Fruit fly (Drosophila melanogaster): ENCODE data around the gene CG17129.
A peak's percentile ranks its signal among the peaks of the same experiment; 100 is the strongest.

CG17129 gene

dm6 chr3L:660314-661075 is 19.6 kb downstream of the CG17129 start:
- TF ChIP-seq CG13204 (GFP tag; optimal IDR thresholded peaks at IDR 0.05) (peak; percentile 73), Ets98B (GFP tag; IDR thresholded peaks at IDR 0.05) (no peak), CG12605 (GFP tag; IDR thresholded peaks at IDR 0.05) (no peak), CG34367 (tag; optimal IDR thresholded peaks at IDR 0.05) (peak; percentile 66), CG17806 (tag; optimal IDR thresholded peaks at IDR 0.05) (peak; percentile 74), CG9948 (tag; optimal IDR thresholded peaks at IDR 0.05) (peak; percentile 58), gl (tag; optimal IDR thresholded peaks at IDR 0.05) (peak; percentile 44), CG4496 (GFP tag; IDR thresholded peaks at IDR 0.05) (peak; percentile 53; the same call in 2 of the 3 replicates), CG10348 (GFP tag; IDR thresholded peaks at IDR 0.05) (no peak), Pif1B (GFP tag; optimal IDR thresholded peaks at IDR 0.05) (peak; percentile 62), Snoo (tag; optimal IDR thresholded peaks at IDR 0.05) (peak; percentile 15), CG15710 (tag; optimal IDR thresholded peaks at IDR 0.05) (peak; percentile 72), CG32121 (GFP tag; IDR thresholded peaks at IDR 0.05) (no peak), rn (GFP tag; IDR thresholded peaks at IDR 0.05) (0 out of 2 replicates have a peak, but pooled peaks have one; percentile 6), CG14655 (GFP tag; optimal IDR thresholded peaks at IDR 0.05) (peak; percentile 65), D1 (tag; optimal IDR thresholded peaks at IDR 0.05) (peak; percentile 4), EcR (GFP tag; optimal IDR thresholded peaks at IDR 0.05) (peak; percentile 44), CG8301 (tag; optimal IDR thresholded peaks at IDR 0.05) (peak; percentile 37), Pif1A (GFP tag; optimal IDR thresholded peaks at IDR 0.05) (peak; percentile 53), CG8159 (tag; optimal IDR thresholded peaks at IDR 0.05) (peak; percentile 70), fd96Ca (GFP tag; IDR thresholded peaks at IDR 0.05) (no peak)

dm6 chr3L:658279-658678 is 21.8 kb downstream of the CG17129 start:
- no peak for TF ChIP-seq CG10348 (GFP tag; IDR thresholded peaks at IDR 0.05)
- peak; percentile 68; the same call in 2 of the 3 replicates for TF ChIP-seq CG4496 (GFP tag; IDR thresholded peaks at IDR 0.05)
- 0 out of 3 replicates have a peak, but pooled peaks have one; percentile 32 for TF ChIP-seq fd96Ca (GFP tag; IDR thresholded peaks at IDR 0.05)
- peak; percentile 26; the same call in 1 of the 2 replicates for TF ChIP-seq Ets98B (GFP tag; IDR thresholded peaks at IDR 0.05)
- peak; percentile 20 for TF ChIP-seq Pif1B (GFP tag; optimal IDR thresholded peaks at IDR 0.05)
- peak; percentile 39 for TF ChIP-seq CG14655 (GFP tag; optimal IDR thresholded peaks at IDR 0.05)
- TF ChIP-seq CG32121 (GFP tag; IDR thresholded peaks at IDR 0.05), result peak; percentile 39; the same call in 1 of the 2 replicates
- peak; percentile 18 for TF ChIP-seq CG17806 (tag; optimal IDR thresholded peaks at IDR 0.05)
- no peak for TF ChIP-seq CG8159 (tag; optimal IDR thresholded peaks at IDR 0.05)
- peak; percentile 36; the same call in 1 of the 2 replicates for TF ChIP-seq CG12605 (GFP tag; IDR thresholded peaks at IDR 0.05)
- no peak for TF ChIP-seq EcR (GFP tag; optimal IDR thresholded peaks at IDR 0.05)
- TF ChIP-seq CG15710 (tag; optimal IDR thresholded peaks at IDR 0.05), result no peak
- no peak for TF ChIP-seq Pif1A (GFP tag; optimal IDR thresholded peaks at IDR 0.05)
- TF ChIP-seq CG9948 (tag; optimal IDR thresholded peaks at IDR 0.05), result peak; percentile 39
- TF ChIP-seq CG8301 (tag; optimal IDR thresholded peaks at IDR 0.05), result peak; percentile 54
- TF ChIP-seq CG13204 (GFP tag; optimal IDR thresholded peaks at IDR 0.05), result no peak

dm6 chr3L:654019-654418 is 26.1 kb downstream of the CG17129 start, which contains the start of the genes MED30 and Rev1:
Gene MED30 (minus strand): TSS chr3L:654089.
Gene Rev1 (plus strand): TSS chr3L:654363.
- TF ChIP-seq Snoo (tag; optimal IDR thresholded peaks at IDR 0.05) (peak; percentile 90), CG13204 (GFP tag; optimal IDR thresholded peaks at IDR 0.05) (no peak), EcR (GFP tag; optimal IDR thresholded peaks at IDR 0.05) (peak; percentile 18), Ets98B (GFP tag; IDR thresholded peaks at IDR 0.05) (peak; percentile 93), Pif1B (GFP tag; optimal IDR thresholded peaks at IDR 0.05) (peak; percentile 89), CG32121 (GFP tag; IDR thresholded peaks at IDR 0.05) (peak; percentile 89), rn (GFP tag; IDR thresholded peaks at IDR 0.05) (peak; percentile 87), CG17806 (tag; optimal IDR thresholded peaks at IDR 0.05) (peak; percentile 86), CG14655 (GFP tag; optimal IDR thresholded peaks at IDR 0.05) (no peak), CG10348 (GFP tag; IDR thresholded peaks at IDR 0.05) (peak; percentile 30; the same call in 1 of the 2 replicates), CG8159 (tag; optimal IDR thresholded peaks at IDR 0.05) (peak; percentile 88), CG12605 (GFP tag; IDR thresholded peaks at IDR 0.05) (peak; percentile 32; the same call in 1 of the 2 replicates), gl (tag; optimal IDR thresholded peaks at IDR 0.05) (peak; percentile 56), fd96Ca (GFP tag; IDR thresholded peaks at IDR 0.05) (peak; percentile 89), CG9948 (tag; optimal IDR thresholded peaks at IDR 0.05) (peak; percentile 82), CG8301 (tag; optimal IDR thresholded peaks at IDR 0.05) (peak; percentile 86), Pif1A (GFP tag; optimal IDR thresholded peaks at IDR 0.05) (peak; percentile 92), CG4496 (GFP tag; IDR thresholded peaks at IDR 0.05) (peak; percentile 95), CG15710 (tag; optimal IDR thresholded peaks at IDR 0.05) (peak; percentile 85), D1 (tag; optimal IDR thresholded peaks at IDR 0.05) (no peak), CG34367 (tag; optimal IDR thresholded peaks at IDR 0.05) (peak; percentile 82)

- TF ChIP-seq EcR (GFP tag; optimal IDR thresholded peaks at IDR 0.05) (peak; percentile 19), Pif1B (GFP tag; optimal IDR thresholded peaks at IDR 0.05) (no peak)
Measured at dm6 chr3L:652637-653036, 27.5 kb downstream of the CG17129 start, which contains the start of gene CG3402. Gene CG3402 (minus strand): TSS chr3L:652881.

- TF ChIP-seq Pif1A (GFP tag; optimal IDR thresholded peaks at IDR 0.05), result no peak
- TF ChIP-seq CG32121 (GFP tag; IDR thresholded peaks at IDR 0.05), result no peak
- TF ChIP-seq CG10348 (GFP tag; IDR thresholded peaks at IDR 0.05), result no peak
- no peak for TF ChIP-seq CG4496 (GFP tag; IDR thresholded peaks at IDR 0.05)
- no peak for TF ChIP-seq CG14655 (GFP tag; optimal IDR thresholded peaks at IDR 0.05)
- no peak for TF ChIP-seq CG17806 (tag; optimal IDR thresholded peaks at IDR 0.05)
- TF ChIP-seq rn (GFP tag; IDR thresholded peaks at IDR 0.05), result no peak
Measured at dm6 chr3L:649025-649769, 30.9 kb downstream of the CG17129 start.
